Fruit fly (Drosophila melanogaster): ENCODE results near the gene CG3168.

The CG3168 gene

DNA sequence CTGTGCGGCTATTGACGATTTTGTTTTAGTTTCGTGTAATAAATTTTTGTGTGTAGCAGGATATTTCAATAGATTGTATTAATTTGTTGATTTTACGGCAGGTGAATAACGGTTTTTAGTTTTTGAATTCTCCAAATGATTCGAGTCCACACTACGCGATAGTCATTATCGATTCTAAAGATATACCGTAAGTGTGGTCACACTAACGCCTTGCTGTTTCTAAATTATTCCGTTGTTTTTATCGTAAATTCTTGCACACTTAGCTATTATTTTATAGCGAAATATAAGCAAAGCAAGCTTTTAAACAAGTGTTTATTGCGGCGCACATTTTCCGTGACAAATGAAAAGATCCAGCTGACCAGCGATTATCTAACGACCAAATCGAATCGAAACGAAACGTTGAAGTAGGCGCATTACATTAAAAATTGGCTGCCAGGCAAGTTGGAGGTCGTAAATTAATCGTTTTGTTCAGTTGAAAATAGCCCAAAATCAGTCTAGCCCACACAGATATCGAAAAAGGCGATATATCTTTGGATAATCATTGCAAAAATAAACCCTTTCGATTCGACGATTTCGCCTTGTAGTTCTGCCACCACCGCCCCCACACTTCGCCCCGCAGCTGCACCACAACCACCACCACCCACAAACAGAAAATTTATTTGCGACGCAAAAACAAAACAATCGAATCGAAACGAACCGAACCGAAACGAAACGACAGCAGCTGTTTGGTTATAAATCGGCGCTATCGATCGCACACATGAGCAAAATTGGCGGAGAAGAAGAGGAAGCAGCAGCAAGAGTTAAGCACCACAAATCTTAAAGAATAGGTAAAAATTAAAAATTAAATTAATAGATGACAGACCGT lies 55.9 kb downstream of the CG3168 start, which contains the start of gene Pink1 (continued):
- TF ChIP-seq so (GFP tag; IDR thresholded peaks at IDR 0.05) = no peak
- no peak for TF ChIP-seq D19B (GFP tag; optimal IDR thresholded peaks at IDR 0.05)
- no peak for TF ChIP-seq Xrp1 (GFP tag; IDR thresholded peaks at IDR 0.05)
- peak; percentile 62; the same call in 1 of the 4 replicates for TF ChIP-seq chinmo (GFP tag; IDR thresholded peaks at IDR 0.05; ENCODE audit: partially characterized antibody)
- TF ChIP-seq CG10462 (GFP tag; optimal IDR thresholded peaks at IDR 0.05) = no peak
- no peak for TF ChIP-seq CG7786 (GFP tag; optimal IDR thresholded peaks at IDR 0.05)
- no peak for TF ChIP-seq tx (GFP tag; optimal IDR thresholded peaks at IDR 0.05)
- no peak for TF ChIP-seq CG10565 (GFP tag; optimal IDR thresholded peaks at IDR 0.05)
- TF ChIP-seq kah (GFP tag; optimal IDR thresholded peaks at IDR 0.05) = no peak
- TF ChIP-seq ci (GFP tag; IDR thresholded peaks at IDR 0.05) = no peak
- no peak for TF ChIP-seq CG7556 (GFP tag; optimal IDR thresholded peaks at IDR 0.05)
- no peak for TF ChIP-seq Ssrp (tag; optimal IDR thresholded peaks at IDR 0.05)
- peak; percentile 89 for TF ChIP-seq Deaf1 (tag; optimal IDR thresholded peaks at IDR 0.05)
- TF ChIP-seq CG6791 (GFP tag; IDR thresholded peaks at IDR 0.05; ENCODE audit: partially characterized antibody) = peak; percentile 60; the same call in 1 of the 3 replicates
- no peak for TF ChIP-seq Hsf (GFP tag; optimal IDR thresholded peaks at IDR 0.05)
- TF ChIP-seq MBD-R2 (GFP tag; IDR thresholded peaks at IDR 0.05) = peak; percentile 35; the same call in 1 of the 2 replicates
- no peak for TF ChIP-seq Six4 (GFP tag; optimal IDR thresholded peaks at IDR 0.05)
- no peak for TF ChIP-seq Drgx (GFP tag; IDR thresholded peaks at IDR 0.05)
- no peak for TF ChIP-seq CG17912 (GFP tag; optimal IDR thresholded peaks at IDR 0.05)
- TF ChIP-seq lab (GFP tag; optimal IDR thresholded peaks at IDR 0.05) = no peak
- TF ChIP-seq abd-A (tag; optimal IDR thresholded peaks at IDR 0.05) = no peak
- TF ChIP-seq danr (GFP tag; IDR thresholded peaks at IDR 0.05) = no peak
- TF ChIP-seq CG15269 (tag; optimal IDR thresholded peaks at IDR 0.05) = no peak
- TF ChIP-seq Sox100B (GFP tag; optimal IDR thresholded peaks at IDR 0.05) = no peak
- TF ChIP-seq nau (GFP tag; optimal IDR thresholded peaks at IDR 0.05) = no peak
- no peak for TF ChIP-seq Ravus (GFP tag; IDR thresholded peaks at IDR 0.05)
- TF ChIP-seq CG8388 (GFP tag; optimal IDR thresholded peaks at IDR 0.05) = no peak
- peak; percentile 46; the same call in 2 of the 3 replicates for TF ChIP-seq CG16813 (GFP tag; IDR thresholded peaks at IDR 0.05; ENCODE audit: partially characterized antibody)
- TF ChIP-seq grau (tag; optimal IDR thresholded peaks at IDR 0.05) = no peak
- no peak for TF ChIP-seq Gsc (GFP tag; IDR thresholded peaks at IDR 0.05)
- peak in 1 of 2 experiments; percentile 40 for TF ChIP-seq Pdp1 (GFP tag; optimal IDR thresholded peaks at IDR 0.05)
- TF ChIP-seq Hey (tag; optimal IDR thresholded peaks at IDR 0.05) = no peak
- TF ChIP-seq Atf3 (GFP tag; optimal IDR thresholded peaks at IDR 0.05) = no peak
- TF ChIP-seq Vsx1 (GFP tag; optimal IDR thresholded peaks at IDR 0.05) = no peak
- TF ChIP-seq Tbp (GFP tag; optimal IDR thresholded peaks at IDR 0.05) = no peak
- TF ChIP-seq odd (GFP tag; optimal IDR thresholded peaks at IDR 0.05) = no peak
- no peak for TF ChIP-seq HLH3B (GFP tag; IDR thresholded peaks at IDR 0.05)
- TF ChIP-seq nmo (GFP tag; optimal IDR thresholded peaks at IDR 0.05) = no peak
- TF ChIP-seq CG15011 (GFP tag; optimal IDR thresholded peaks at IDR 0.05) = no peak
- TF ChIP-seq CG5953 (GFP tag; IDR thresholded peaks at IDR 0.05) = no peak
- TF ChIP-seq Hr39 (optimal IDR thresholded peaks at IDR 0.05) = no peak
- TF ChIP-seq NFAT (GFP tag; IDR thresholded peaks at IDR 0.05) = no peak
- TF ChIP-seq CG2202 (tag; optimal IDR thresholded peaks at IDR 0.05) = no peak
- no peak for TF ChIP-seq disco-r (GFP tag; optimal IDR thresholded peaks at IDR 0.05)
- no peak for TF ChIP-seq Spps (tag; optimal IDR thresholded peaks at IDR 0.05)
- TF ChIP-seq gcm (GFP tag; optimal IDR thresholded peaks at IDR 0.05) = no peak
- no peak for TF ChIP-seq CG12219 (GFP tag; optimal IDR thresholded peaks at IDR 0.05)
- no peak for TF ChIP-seq Taf1 (GFP tag; IDR thresholded peaks at IDR 0.05)
- no peak for TF ChIP-seq CG7745 (tag; optimal IDR thresholded peaks at IDR 0.05)

All from whole organism, embryonic.